Worm (Caenorhabditis elegans) whole organism, L4/young adult: ENCODE results near the gene R13A5.10.

Source experiments
- W03F9.2 ChIP-seq: fragments of 150-350 bp; optimal IDR thresholded peaks from 2 replicates; lab custom pipeline; 2014; ENCODE audit warnings: missing biosample characterization, missing genetic modification characterization
- dao-5 ChIP-seq: sonication (generic microtip); optimal IDR thresholded peaks from 2 replicates; lab custom pipeline; 2016; ENCODE audit warnings: missing genotype, missing genetic modification characterization, moderate library complexity, missing compliant biosample characterization
- him-1 ChIP-seq: sonication (generic microtip); optimal IDR thresholded peaks from 2 replicates; lab custom pipeline; 2016; ENCODE audit warnings: missing genotype, missing genetic modification reagents, missing genetic modification characterization, missing compliant biosample characterization

R13A5.10 gene

ce11 chrIII:7552859-7553258 is 29.9 kb downstream of the R13A5.10 start:
- no peak for TF ChIP-seq him-1 (tag; lab: Kevin White, UChicago)
- no peak for TF ChIP-seq W03F9.2 (tag; lab: Kevin White, UChicago)
- no peak for TF ChIP-seq dao-5 (tag; lab: Kevin White, UChicago)

ce11 chrIII:7550979-7551378 is 31.8 kb downstream of the R13A5.10 start:
- TF ChIP-seq dao-5 (tag; lab: Kevin White, UChicago) = no peak
- no peak for TF ChIP-seq W03F9.2 (tag; lab: Kevin White, UChicago)
- TF ChIP-seq him-1 (tag; lab: Kevin White, UChicago) = no peak

- no peak for TF ChIP-seq W03F9.2 (tag; lab: Kevin White, UChicago)
- TF ChIP-seq dao-5 (tag; lab: Kevin White, UChicago) = no peak
Observed at ce11 chrIII:7548963-7549362, 33.8 kb downstream of the R13A5.10 start.

ce11 chrIII:7545189-7545588 is 37.6 kb downstream of the R13A5.10 start:
- TF ChIP-seq dao-5 (tag; lab: Kevin White, UChicago) = no peak
- no peak for TF ChIP-seq W03F9.2 (tag; lab: Kevin White, UChicago)
- TF ChIP-seq him-1 (tag; lab: Kevin White, UChicago) = no peak

- TF ChIP-seq W03F9.2 (tag; lab: Kevin White, UChicago) (no peak), dao-5 (tag; lab: Kevin White, UChicago) (no peak), him-1 (tag; lab: Kevin White, UChicago) (no peak)
Observed at ce11 chrIII:7544211-7544610, 38.6 kb downstream of the R13A5.10 start.

- TF ChIP-seq dao-5 (tag; lab: Kevin White, UChicago) = no peak
- no peak for TF ChIP-seq him-1 (tag; lab: Kevin White, UChicago)
- TF ChIP-seq W03F9.2 (tag; lab: Kevin White, UChicago) = no peak
Observed at ce11 chrIII:7542037-7542436, 40.7 kb downstream of the R13A5.10 start.

ce11 chrIII:7536559-7536958 is 46.2 kb downstream of the R13A5.10 start, which contains the start of gene lin-39:
TSS of gene lin-39 (minus strand) at chrIII:7536632.
- TF ChIP-seq him-1 (tag; lab: Kevin White, UChicago) = no peak
- TF ChIP-seq W03F9.2 (tag; lab: Kevin White, UChicago) = no peak
- no peak for TF ChIP-seq dao-5 (tag; lab: Kevin White, UChicago)

ce11 chrIII:7535347-7535746 is 47.4 kb downstream of the R13A5.10 start:
- no peak for TF ChIP-seq W03F9.2 (tag; lab: Kevin White, UChicago)
- no peak for TF ChIP-seq him-1 (tag; lab: Kevin White, UChicago)
- no peak for TF ChIP-seq dao-5 (tag; lab: Kevin White, UChicago)

- no peak for TF ChIP-seq W03F9.2 (tag; lab: Kevin White, UChicago)
- TF ChIP-seq him-1 (tag; lab: Kevin White, UChicago) = no peak
- TF ChIP-seq dao-5 (tag; lab: Kevin White, UChicago) = no peak
Observed at ce11 chrIII:7534648-7535047, 48.1 kb downstream of the R13A5.10 start.

ce11 chrIII:7533012-7533411 is 49.8 kb downstream of the R13A5.10 start:
- TF ChIP-seq dao-5 (tag; lab: Kevin White, UChicago) = no peak
- TF ChIP-seq W03F9.2 (tag; lab: Kevin White, UChicago) = no peak
